Fruit fly (Drosophila melanogaster) whole organism, pupa: ENCODE measurements around the gene RhoGAP92B.

Experiments used
- CG10348 ChIP-seq: fragments of 200-800 bp; sonication (Bioruptor generic); IDR thresholded peaks from 2 replicates; pipeline ENCODE4 v1.3.6; 2022; ENCODE audit warnings: missing biosample characterization, missing genetic modification characterization
- CG12605 ChIP-seq: fragments of 200-800 bp; sonication (Bioruptor generic); IDR thresholded peaks from 2 replicates; pipeline ENCODE4 v1.3.6; 2022; ENCODE audit warnings: missing biosample characterization, missing genetic modification characterization
- CG13204 ChIP-seq: fragments of 200-800 bp; sonication (Bioruptor generic); optimal IDR thresholded peaks from 2 replicates; lab custom pipeline; 2018; ENCODE audit warnings: missing biosample characterization, mild to moderate bottlenecking, missing genetic modification characterization, moderate library complexity
- CG14655 ChIP-seq: fragments of 200-800 bp; sonication (Bioruptor generic); optimal IDR thresholded peaks from 3 replicates; lab custom pipeline; 2017; ENCODE audit warnings: mild to moderate bottlenecking, missing biosample characterization, missing genetic modification reagents, missing genetic modification characterization
- CG15710 ChIP-seq: fragments of 200-800 bp; sonication (Bioruptor generic); optimal IDR thresholded peaks from 2 replicates; lab custom pipeline; 2018; ENCODE audit warnings: missing biosample characterization, mild to moderate bottlenecking, missing genetic modification characterization, moderate library complexity
- CG17806 ChIP-seq: fragments of 200-800 bp; sonication (Bioruptor generic); optimal IDR thresholded peaks from 2 replicates; lab custom pipeline; 2018; ENCODE audit warnings: missing biosample characterization, mild to moderate bottlenecking, missing genetic modification characterization, moderate library complexity
- CG32121 ChIP-seq: fragments of 200-800 bp; sonication (Bioruptor generic); IDR thresholded peaks from 2 replicates; pipeline ENCODE4 v1.3.6; 2022; ENCODE audit warnings: missing biosample characterization, missing genetic modification characterization
- CG34367 ChIP-seq: fragments of 200-800 bp; sonication (Bioruptor generic); optimal IDR thresholded peaks from 2 replicates; lab custom pipeline; 2018; ENCODE audit warnings: missing biosample characterization, mild to moderate bottlenecking, missing genetic modification characterization
- CG4496 ChIP-seq: fragments of 200-800 bp; sonication (Bioruptor generic); IDR thresholded peaks from 3 replicates; pipeline ENCODE4 v1.3.6; 2022; ENCODE audit warnings: missing biosample characterization, missing genetic modification characterization
- CG8159 ChIP-seq: fragments of 200-800 bp; sonication (Bioruptor generic); optimal IDR thresholded peaks from 3 replicates; lab custom pipeline; 2018; ENCODE audit warnings: missing biosample characterization, mild to moderate bottlenecking, missing genetic modification characterization, moderate library complexity
- CG8301 ChIP-seq: fragments of 200-800 bp; sonication (Bioruptor generic); optimal IDR thresholded peaks from 2 replicates; lab custom pipeline; 2018; ENCODE audit warnings: missing biosample characterization, mild to moderate bottlenecking, missing genetic modification characterization
- CG9948 ChIP-seq: fragments of 200-800 bp; sonication (Bioruptor generic); optimal IDR thresholded peaks from 2 replicates; lab custom pipeline; 2018; ENCODE audit warnings: missing biosample characterization, mild to moderate bottlenecking, missing genetic modification characterization, moderate library complexity
- D1 ChIP-seq: fragments of 200-800 bp; sonication (Bioruptor generic); optimal IDR thresholded peaks from 2 replicates; lab custom pipeline; 2018; ENCODE audit warnings: missing biosample characterization, mild to moderate bottlenecking, missing genetic modification characterization, moderate library complexity
- EcR ChIP-seq: fragments of 200-800 bp; sonication (Bioruptor generic); optimal IDR thresholded peaks from 3 replicates; lab custom pipeline; 2019; ENCODE audit warnings: missing biosample characterization, missing genetic modification characterization, mild to moderate bottlenecking, moderate library complexity, missing genetic modification reagents
- Ets98B ChIP-seq: fragments of 200-800 bp; sonication (Bioruptor generic); IDR thresholded peaks from 2 replicates; pipeline ENCODE4 v1.3.6; 2022; ENCODE audit warnings: missing biosample characterization, missing genetic modification characterization
- Pif1A ChIP-seq: fragments of 200-800 bp; sonication (Bioruptor generic); optimal IDR thresholded peaks from 3 replicates; lab custom pipeline; 2016; ENCODE audit warnings: missing biosample characterization, missing genetic modification characterization
- Pif1B ChIP-seq: fragments of 200-800 bp; sonication (Bioruptor generic); optimal IDR thresholded peaks from 3 replicates; lab custom pipeline; 2016; ENCODE audit warnings: missing biosample characterization, missing genetic modification characterization
- Snoo ChIP-seq: fragments of 200-800 bp; sonication (Bioruptor generic); optimal IDR thresholded peaks from 3 replicates; lab custom pipeline; 2017; ENCODE audit warnings: missing biosample characterization, mild to moderate bottlenecking, missing genetic modification characterization, inconsistent platforms
- fd96Ca ChIP-seq: fragments of 200-800 bp; sonication (Bioruptor generic); IDR thresholded peaks from 3 replicates; pipeline ENCODE4 v1.3.6; 2022; ENCODE audit warnings: missing biosample characterization, missing genetic modification characterization
- gl ChIP-seq: fragments of 200-800 bp; sonication (Bioruptor generic); optimal IDR thresholded peaks from 2 replicates; lab custom pipeline; 2018; ENCODE audit warnings: missing biosample characterization, mild to moderate bottlenecking, missing genetic modification characterization
- rn ChIP-seq: fragments of 200-800 bp; sonication (Bioruptor generic); IDR thresholded peaks from 2 replicates; pipeline ENCODE4 v1.3.6; 2022; ENCODE audit warnings: missing biosample characterization, missing genetic modification characterization

The RhoGAP92B gene

dm6 chr3R:19932169-19932568, 27.2 kb downstream of the RhoGAP92B start:
- TF ChIP-seq Pif1A (GFP tag; lab: Kevin White, UChicago) (no peak), Snoo (tag; lab: Kevin White, UChicago) (no peak), EcR (GFP tag; lab: Kevin White, UChicago) (no peak), CG12605 (GFP tag; lab: Robert Waterston, UW) (no peak), CG17806 (no peak), CG4496 (GFP tag; lab: Robert Waterston, UW) (no peak), CG34367 (no peak), gl (tag; lab: Kevin White, UChicago) (no peak)

dm6 chr3R:19934840-19935776, 30.1 kb downstream of the RhoGAP92B start, which contains the start of gene mira:
Gene mira (minus strand): TSS chr3R:19935120.
- TF ChIP-seq fd96Ca (GFP tag; lab: Robert Waterston, UW) (no peak), CG8159 (tag; lab: Kevin White, UChicago) (no peak), CG10348 (GFP tag; lab: Robert Waterston, UW) (no peak), gl (tag; lab: Kevin White, UChicago) (no peak), D1 (tag; lab: Kevin White, UChicago) (no peak), CG32121 (no peak), CG13204 (GFP tag; lab: Kevin White, UChicago) (no peak), rn (GFP tag; lab: Robert Waterston, UW) (no peak)

- TF ChIP-seq rn (GFP tag; lab: Robert Waterston, UW) (no peak), CG32121 (no peak), fd96Ca (GFP tag; lab: Robert Waterston, UW) (no peak), Ets98B (no peak), CG8159 (tag; lab: Kevin White, UChicago) (no peak), CG10348 (GFP tag; lab: Robert Waterston, UW) (no peak), CG8301 (tag; lab: Kevin White, UChicago) (no peak)
Measured at dm6 chr3R:19935777-19936125, 30.8 kb downstream of the RhoGAP92B start.

dm6 chr3R:19938941-19939587, 34.1 kb downstream of the RhoGAP92B start:
- no peak for TF ChIP-seq EcR (GFP tag; lab: Kevin White, UChicago)
- no peak for TF ChIP-seq CG8159 (tag; lab: Kevin White, UChicago)
- no peak for TF ChIP-seq CG15710 (tag; lab: Kevin White, UChicago)
- TF ChIP-seq CG9948 (tag; lab: Kevin White, UChicago) = no peak
- TF ChIP-seq CG8301 (tag; lab: Kevin White, UChicago) = no peak
- no peak for TF ChIP-seq CG12605 (GFP tag; lab: Robert Waterston, UW)
- no peak for TF ChIP-seq CG32121
- TF ChIP-seq D1 (tag; lab: Kevin White, UChicago) = no peak
- no peak for TF ChIP-seq fd96Ca (GFP tag; lab: Robert Waterston, UW)
- no peak for TF ChIP-seq Ets98B
- TF ChIP-seq, all 21 proteins: peak for 0

- TF ChIP-seq rn (GFP tag; lab: Robert Waterston, UW) (no peak), fd96Ca (GFP tag; lab: Robert Waterston, UW) (no peak), Snoo (tag; lab: Kevin White, UChicago) (no peak), gl (tag; lab: Kevin White, UChicago) (no peak), Ets98B (no peak), D1 (tag; lab: Kevin White, UChicago) (no peak), CG4496 (GFP tag; lab: Robert Waterston, UW) (no peak), CG34367 (no peak), CG15710 (tag; lab: Kevin White, UChicago) (no peak), Pif1B (GFP tag; lab: Kevin White, UChicago) (no peak), CG12605 (GFP tag; lab: Robert Waterston, UW) (no peak), CG14655 (no peak), EcR (GFP tag; lab: Kevin White, UChicago) (no peak), Pif1A (GFP tag; lab: Kevin White, UChicago) (no peak)
- TF ChIP-seq, all 21 proteins: peak for 0
Measured at dm6 chr3R:19942312-19942711, 37.3 kb downstream of the RhoGAP92B start, which contains the start of gene CG46042. Gene CG46042 (minus strand): TSS chr3R:19942412.

- TF ChIP-seq CG34367 (no peak), D1 (tag; lab: Kevin White, UChicago) (no peak), CG32121 (no peak), Snoo (tag; lab: Kevin White, UChicago) (no peak), CG8301 (tag; lab: Kevin White, UChicago) (no peak), CG4496 (GFP tag; lab: Robert Waterston, UW) (no peak), CG10348 (GFP tag; lab: Robert Waterston, UW) (no peak), CG12605 (GFP tag; lab: Robert Waterston, UW) (no peak), EcR (GFP tag; lab: Kevin White, UChicago) (no peak), Ets98B (no peak), rn (GFP tag; lab: Robert Waterston, UW) (no peak), CG14655 (no peak), CG13204 (GFP tag; lab: Kevin White, UChicago) (no peak), Pif1B (GFP tag; lab: Kevin White, UChicago) (no peak), CG15710 (tag; lab: Kevin White, UChicago) (no peak), fd96Ca (GFP tag; lab: Robert Waterston, UW) (no peak)
Measured at dm6 chr3R:19948143-19948542, 43.2 kb downstream of the RhoGAP92B start, which contains the start of gene CG4783. Gene CG4783 (plus strand): TSS chr3R:19948443.
